Fruit fly (Drosophila melanogaster): ENCODE results near the gene CG10803.

DNA sequence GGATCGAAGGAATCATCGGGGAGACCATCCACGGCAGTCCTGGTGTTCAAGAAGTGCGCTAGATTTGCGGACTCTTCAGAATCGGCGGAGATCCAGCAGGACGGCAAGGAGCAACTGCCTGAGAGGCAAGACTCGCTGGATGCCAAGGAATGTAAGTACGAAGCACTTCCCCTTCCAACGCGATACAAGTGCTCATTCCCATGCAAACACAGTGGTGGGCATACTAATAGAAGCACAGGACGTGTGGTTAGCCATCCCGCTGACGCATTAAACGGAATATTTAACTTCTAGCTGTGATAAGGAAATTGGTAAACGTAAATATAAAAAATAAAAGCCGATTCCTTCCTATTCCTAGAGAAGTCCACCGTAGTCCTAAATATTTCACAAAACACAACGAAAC lies 421 bp downstream of the CG10803 start:
- TF ChIP-seq CTCF (optimal IDR thresholded peaks at IDR 0.05) (no peak), CG8478 (optimal IDR thresholded peaks at IDR 0.05) (no peak)

Data from S2 (cell line).